Worm (Caenorhabditis elegans) whole organism, L4/young adult: ENCODE measurements around the gene C53A5.17.

ENCODE experiments used
- W03F9.2 ChIP-seq: fragments of 150-350 bp; optimal IDR thresholded peaks from 2 replicates; lab custom pipeline; 2014; ENCODE audit warnings: missing biosample characterization, missing genetic modification characterization
- dao-5 ChIP-seq: sonication (generic microtip); optimal IDR thresholded peaks from 2 replicates; lab custom pipeline; 2016; ENCODE audit warnings: missing genotype, missing genetic modification characterization, moderate library complexity, missing compliant biosample characterization
- him-1 ChIP-seq: sonication (generic microtip); optimal IDR thresholded peaks from 2 replicates; lab custom pipeline; 2016; ENCODE audit warnings: missing genotype, missing genetic modification reagents, missing genetic modification characterization, missing compliant biosample characterization

DNA sequence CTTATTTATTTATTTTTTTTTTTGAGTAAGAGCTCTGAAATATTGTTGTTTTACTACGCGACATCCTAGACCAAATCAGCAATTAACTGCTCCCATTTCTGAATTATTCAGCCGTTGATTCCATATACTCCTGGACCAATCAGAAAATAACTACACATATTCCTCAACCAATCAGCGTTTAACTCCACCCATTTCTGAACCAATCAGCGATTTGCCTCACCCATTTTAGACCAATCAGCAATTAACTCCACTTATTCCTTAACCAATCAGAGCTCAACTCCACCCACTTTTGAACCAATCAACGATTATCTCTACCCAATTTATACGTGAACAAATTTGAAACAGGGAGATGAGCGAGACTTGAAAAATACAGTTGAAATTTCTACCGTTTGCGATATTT, 27.2 kb downstream of the C53A5.17 start:
- TF ChIP-seq him-1 (tag; lab: Kevin White, UChicago) (no peak), W03F9.2 (tag; lab: Kevin White, UChicago) (no peak), dao-5 (tag; lab: Kevin White, UChicago) (no peak)
